Fruit fly (Drosophila melanogaster): ENCODE data around the gene TM9SF2.

Gene TM9SF2

dm6 chr2L:20783044-20783443, 48.9 kb upstream of the TM9SF2 start:
- peak in 1 of 2 experiments; percentile 60 for TF ChIP-seq tll (GFP tag; optimal IDR thresholded peaks at IDR 0.05)
- TF ChIP-seq Med (GFP tag) = peak; percentile 75
- no peak for TF ChIP-seq ttk (GFP tag; IDR thresholded peaks at IDR 0.05)
- no peak for TF ChIP-seq sqz (GFP tag; optimal IDR thresholded peaks at IDR 0.05)
- TF ChIP-seq sob (GFP tag; IDR thresholded peaks at IDR 0.05) = peak; percentile 7; the same call in 1 of the 2 replicates
- TF ChIP-seq CoRest (tag; optimal IDR thresholded peaks at IDR 0.05) = peak; percentile 26
- TF ChIP-seq inv (GFP tag; IDR thresholded peaks at IDR 0.05; ENCODE audit: partially characterized antibody) = no peak
- 0 out of 3 replicates have a peak, but pooled peaks have one; percentile 21 for TF ChIP-seq CG2199 (GFP tag; IDR thresholded peaks at IDR 0.05)
- TF ChIP-seq Gsc (GFP tag; IDR thresholded peaks at IDR 0.05) = no peak
- peak in 1 of 2 experiments; percentile 1 for TF ChIP-seq Pdp1 (GFP tag; optimal IDR thresholded peaks at IDR 0.05)
- TF ChIP-seq Doc2 (GFP tag; IDR thresholded peaks at IDR 0.05) = no peak
- TF ChIP-seq psq (GFP tag; optimal IDR thresholded peaks at IDR 0.05) = peak; percentile 93
- no peak for TF ChIP-seq HHEX (GFP tag; optimal IDR thresholded peaks at IDR 0.05)
- TF ChIP-seq HLHmδ (GFP tag; optimal IDR thresholded peaks at IDR 0.05) = peak; percentile 44
- TF ChIP-seq H2.0 (GFP tag; IDR thresholded peaks at IDR 0.05) = no peak
- no peak for TF ChIP-seq CTCF (GFP tag; optimal IDR thresholded peaks at IDR 0.05)
- no peak for TF ChIP-seq CG6791 (GFP tag; IDR thresholded peaks at IDR 0.05; ENCODE audit: partially characterized antibody)
- TF ChIP-seq Deaf1 (tag; optimal IDR thresholded peaks at IDR 0.05) = peak; percentile 87
- peak; percentile 35; the same call in 1 of the 3 replicates for TF ChIP-seq CG34422 (GFP tag; IDR thresholded peaks at IDR 0.05)
- peak; percentile 2 for TF ChIP-seq CG12155 (GFP tag; optimal IDR thresholded peaks at IDR 0.05)
- peak; percentile 59 for TF ChIP-seq exex (tag; optimal IDR thresholded peaks at IDR 0.05)
- TF ChIP-seq CG18262 (tag; optimal IDR thresholded peaks at IDR 0.05) = no peak
- TF ChIP-seq CG1832 (GFP tag; optimal IDR thresholded peaks at IDR 0.05) = peak; percentile 81
- TF ChIP-seq CG10321 (GFP tag; IDR thresholded peaks at IDR 0.05) = peak; percentile 97
- TF ChIP-seq pan (optimal IDR thresholded peaks at IDR 0.05) = no peak
- peak in 1 of 2 experiments; percentile 79 for TF ChIP-seq pan (GFP tag; optimal IDR thresholded peaks at IDR 0.05 in 1 of 2, IDR thresholded peaks at IDR 0.05 in 1 of 2)
- TF ChIP-seq ash1 (GFP tag; optimal IDR thresholded peaks at IDR 0.05) = peak; percentile 81
- TF ChIP-seq CG3847 (GFP tag; IDR thresholded peaks at IDR 0.05) = 0 out of 2 replicates have a peak, but pooled peaks have one; percentile 18
- peak; percentile 68 for TF ChIP-seq CG10959 (GFP tag; IDR thresholded peaks at IDR 0.05)
- TF ChIP-seq CG15479 (GFP tag; optimal IDR thresholded peaks at IDR 0.05) = peak; percentile 50
- peak; percentile 40 for TF ChIP-seq zen (tag; optimal IDR thresholded peaks at IDR 0.05)
- no peak for TF ChIP-seq CG11696 (GFP tag; IDR thresholded peaks at IDR 0.05)
- TF ChIP-seq Nf-YB (GFP tag; optimal IDR thresholded peaks at IDR 0.05) = peak; percentile 98
- TF ChIP-seq zfh1 (GFP tag; IDR thresholded peaks at IDR 0.05) = 0 out of 3 replicates have a peak, but pooled peaks have one; percentile 33
- peak; percentile 7 for TF ChIP-seq sug (tag; optimal IDR thresholded peaks at IDR 0.05)
- peak; percentile 40 for TF ChIP-seq sens (GFP tag)
- no peak for TF ChIP-seq CG8388 (GFP tag; optimal IDR thresholded peaks at IDR 0.05)
- peak; percentile 32 for TF ChIP-seq oc (tag; optimal IDR thresholded peaks at IDR 0.05)
- TF ChIP-seq seq (GFP tag; IDR thresholded peaks at IDR 0.05) = 0 out of 2 replicates have a peak, but pooled peaks have one; percentile 20
- TF ChIP-seq CG4360 (GFP tag; IDR thresholded peaks at IDR 0.05) = peak; percentile 98
- peak; percentile 17 for TF ChIP-seq phol (tag; optimal IDR thresholded peaks at IDR 0.05)
- peak; percentile 33 for TF ChIP-seq cad (GFP tag; optimal IDR thresholded peaks at IDR 0.05)
- TF ChIP-seq grn (GFP tag; optimal IDR thresholded peaks at IDR 0.05) = peak; percentile 73
- 0 out of 2 replicates have a peak, but pooled peaks have one; percentile 12 for TF ChIP-seq Awh (GFP tag; IDR thresholded peaks at IDR 0.05)
- TF ChIP-seq Atf6 (GFP tag; IDR thresholded peaks at IDR 0.05) = 0 out of 2 replicates have a peak, but pooled peaks have one; percentile 19
- TF ChIP-seq hth (optimal IDR thresholded peaks at IDR 0.05) = peak; percentile 26
- TF ChIP-seq Nf-YC (tag; optimal IDR thresholded peaks at IDR 0.05) = peak; percentile 97
- TF ChIP-seq CG11085 (GFP tag; IDR thresholded peaks at IDR 0.05) = no peak
- peak; percentile 35 for TF ChIP-seq gcm (GFP tag; optimal IDR thresholded peaks at IDR 0.05)
- TF ChIP-seq z (GFP tag; IDR thresholded peaks at IDR 0.05) = peak; percentile 68; the same call in 1 of the 3 replicates
- TF ChIP-seq twi (tag; optimal IDR thresholded peaks at IDR 0.05) = no peak
